Worm (Caenorhabditis elegans): ENCODE data around the gene hphd-1.

- TF ChIP-seq fos-1 (tag; optimal IDR thresholded peaks at IDR 0.05): peak; percentile 10
- no peak for TF ChIP-seq skn-1 (tag; optimal IDR thresholded peaks at IDR 0.05)
- TF ChIP-seq nhr-10 (tag; optimal IDR thresholded peaks at IDR 0.05): no peak
- TF ChIP-seq gmeb-1 (tag; optimal IDR thresholded peaks at IDR 0.05): no peak
- TF ChIP-seq nhr-237 (tag; optimal IDR thresholded peaks at IDR 0.05): no peak
- no peak for TF ChIP-seq ztf-1 (GFP tag; conservative IDR thresholded peaks at IDR 0.05)
Observed at ce11 chrII:12982830-12983229, 13.5 kb downstream of the hphd-1 start.
